Fruit fly (Drosophila melanogaster) whole organism, embryonic: ENCODE results near the gene CG11882.

ENCODE experiments used
- Ada2b ChIP-seq: fragments of 200-800 bp; sonication (Bioruptor generic); IDR thresholded peaks from 2 replicates; pipeline ENCODE4 v1.3.6; 2022; ENCODE audit warnings: missing biosample characterization, missing genetic modification characterization
- Asciz ChIP-seq: fragments of 200-800 bp; sonication (Bioruptor generic); optimal IDR thresholded peaks from 2 replicates; lab custom pipeline; 2017; ENCODE audit warnings: missing biosample characterization, mild to moderate bottlenecking, missing genetic modification characterization, missing genetic modification reagents
- CG10274 ChIP-seq: fragments of 200-800 bp; sonication (Bioruptor generic); optimal IDR thresholded peaks from 3 replicates; lab custom pipeline; 2017; ENCODE audit warnings: missing biosample characterization, mild to moderate bottlenecking, missing genetic modification characterization
- CG10462 ChIP-seq: fragments of 200-800 bp; sonication (Bioruptor generic); optimal IDR thresholded peaks from 2 replicates; lab custom pipeline; 2016; ENCODE audit warnings: missing biosample characterization, missing genetic modification characterization
- CG10959 ChIP-seq: fragments of 200-800 bp; sonication (Bioruptor generic); IDR thresholded peaks from 2 replicates; pipeline ENCODE4 v1.3.6; 2022; ENCODE audit warnings: missing biosample characterization, missing genetic modification characterization
- CG11085 ChIP-seq: fragments of 200-800 bp; sonication (Bioruptor generic); IDR thresholded peaks from 2 replicates; pipeline ENCODE4 v1.3.6; 2022; ENCODE audit warnings: missing biosample characterization, missing genetic modification characterization
- CG11696 ChIP-seq: fragments of 200-800 bp; sonication (Bioruptor generic); IDR thresholded peaks from 2 replicates; pipeline ENCODE4 v1.3.6; 2022; ENCODE audit warnings: missing biosample characterization, missing genetic modification characterization
- CG14441 ChIP-seq: fragments of 200-800 bp; sonication (Bioruptor generic); IDR thresholded peaks from 2 replicates; pipeline ENCODE4 v1.3.6; 2022; ENCODE audit warnings: missing biosample characterization, missing genetic modification characterization
- CG15696 ChIP-seq: fragments of 200-800 bp; sonication (Bioruptor generic); optimal IDR thresholded peaks from 2 replicates; lab custom pipeline; 2019; ENCODE audit warnings: missing biosample characterization, mild to moderate bottlenecking, missing genetic modification characterization, moderate library complexity
- CG1647 ChIP-seq: fragments of 200-800 bp; sonication (Bioruptor generic); optimal IDR thresholded peaks from 3 replicates; lab custom pipeline; 2016; ENCODE audit warnings: missing biosample characterization, missing genetic modification characterization
- CG2129 ChIP-seq: fragments of 200-800 bp; sonication (Bioruptor generic); IDR thresholded peaks from 2 replicates; pipeline ENCODE4 v1.3.6; 2022; ENCODE audit warnings: missing biosample characterization, missing genetic modification characterization; ENCODE audit not compliant: partially characterized antibody
- CG2712 ChIP-seq: fragments of 200-800 bp; optimal IDR thresholded peaks from 3 replicates; lab custom pipeline; 2019; ENCODE audit warnings: missing biosample characterization, mild to moderate bottlenecking, missing genetic modification characterization, moderate library complexity
- CG31441 ChIP-seq: fragments of 200-800 bp; sonication (Bioruptor generic); IDR thresholded peaks from 2 replicates; pipeline ENCODE4 v1.3.6; 2022; ENCODE audit warnings: missing biosample characterization, missing genetic modification characterization
- CG32767 ChIP-seq: fragments of 200-800 bp; sonication (Bioruptor generic); IDR thresholded peaks from 2 replicates; pipeline ENCODE4 v1.3.6; 2022; ENCODE audit warnings: missing biosample characterization, missing genetic modification characterization
- CG6854 ChIP-seq: fragments of 200-800 bp; sonication (Bioruptor generic); optimal IDR thresholded peaks from 3 replicates; lab custom pipeline; 2017; ENCODE audit warnings: missing biosample characterization, mild to moderate bottlenecking, missing genetic modification characterization
- CG7357 ChIP-seq: fragments of 200-800 bp; sonication (Bioruptor generic); IDR thresholded peaks from 3 replicates; pipeline ENCODE4 v1.3.6; 2022; ENCODE audit warnings: missing biosample characterization, missing genetic modification characterization
- CG8388 ChIP-seq: fragments of 200-800 bp; sonication (Bioruptor generic); optimal IDR thresholded peaks from 2 replicates; lab custom pipeline; 2019; ENCODE audit warnings: missing biosample characterization, mild to moderate bottlenecking, missing genetic modification characterization, moderate library complexity
- CG9609 ChIP-seq: fragments of 200-800 bp; sonication (Bioruptor generic); optimal IDR thresholded peaks from 3 replicates; lab custom pipeline; 2016; ENCODE audit warnings: missing biosample characterization, missing genetic modification characterization
- CG9932 ChIP-seq: fragments of 200-800 bp; sonication (Bioruptor generic); IDR thresholded peaks from 2 replicates; pipeline ENCODE4 v1.3.6; 2022; ENCODE audit warnings: missing biosample characterization, missing genetic modification characterization
- Dek ChIP-seq: fragments of 200-800 bp; sonication (Bioruptor generic); optimal IDR thresholded peaks from 3 replicates; lab custom pipeline; 2019; ENCODE audit warnings: missing biosample characterization, mild to moderate bottlenecking, missing genetic modification characterization, moderate library complexity
- Eip74EF ChIP-seq, 2 experiments: fragments of 200-800 bp in 1 of 2; fragments of >200 bp in 1 of 2; sonication (Bioruptor generic) in 1 of 2; optimal IDR thresholded peaks; 2 replicates each; lab custom pipeline; 2017 to 2019; ENCODE audit warnings: missing biosample characterization in 2 of 2, missing genetic modification characterization in 2 of 2, mild to moderate bottlenecking in 1 of 2, moderate library complexity in 1 of 2
- HmgZ ChIP-seq: fragments of 200-800 bp; sonication (Bioruptor generic); optimal IDR thresholded peaks from 2 replicates; lab custom pipeline; 2018; ENCODE audit warnings: missing biosample characterization, mild to moderate bottlenecking, missing genetic modification characterization
- Hmx ChIP-seq: fragments of 200-800 bp; sonication (Bioruptor generic); optimal IDR thresholded peaks from 2 replicates; lab custom pipeline; 2016; ENCODE audit warnings: missing biosample characterization, missing genetic modification characterization
- MTF-1 ChIP-seq: fragments of 200-800 bp; sonication (Bioruptor generic); optimal IDR thresholded peaks from 2 replicates; lab custom pipeline; 2018; ENCODE audit warnings: missing biosample characterization, mild to moderate bottlenecking, missing genetic modification characterization, borderline replicate concordance
- Nf-YC ChIP-seq: fragments of 200-800 bp; optimal IDR thresholded peaks from 3 replicates; lab custom pipeline; 2019; ENCODE audit warnings: missing biosample characterization, mild to moderate bottlenecking, missing genetic modification characterization, moderate library complexity
- Opbp ChIP-seq: fragments of 200-800 bp; sonication (Bioruptor generic); IDR thresholded peaks from 3 replicates; pipeline ENCODE4 v1.3.6; 2022; ENCODE audit warnings: missing biosample characterization, missing genetic modification characterization; ENCODE audit not compliant: partially characterized antibody
- Xrp1 ChIP-seq: fragments of 200-800 bp; sonication (Bioruptor generic); IDR thresholded peaks from 2 replicates; pipeline ENCODE4 v1.3.6; 2022; ENCODE audit warnings: missing biosample characterization, missing genetic modification characterization
- aop ChIP-seq: fragments of 200-800 bp; sonication (Bioruptor generic); IDR thresholded peaks from 2 replicates; pipeline ENCODE4 v1.3.6; 2022; ENCODE audit warnings: missing biosample characterization, missing genetic modification characterization
- az2 ChIP-seq: fragments of 200-800 bp; sonication (Bioruptor generic); optimal IDR thresholded peaks from 3 replicates; lab custom pipeline; 2016; ENCODE audit warnings: missing biosample characterization, missing genetic modification characterization
- btn ChIP-seq: fragments of 200-800 bp; sonication (Bioruptor generic); optimal IDR thresholded peaks from 2 replicates; lab custom pipeline; 2016; ENCODE audit warnings: missing biosample characterization, missing genetic modification characterization
- caup ChIP-seq: fragments of 200-800 bp; sonication (Bioruptor generic); optimal IDR thresholded peaks from 3 replicates; lab custom pipeline; 2017; ENCODE audit warnings: missing biosample characterization, mild to moderate bottlenecking, missing genetic modification characterization, moderate library complexity; ENCODE audit not compliant: severe bottlenecking
- grau ChIP-seq: fragments of 200-800 bp; optimal IDR thresholded peaks from 3 replicates; lab custom pipeline; 2019; ENCODE audit warnings: missing biosample characterization, mild to moderate bottlenecking, missing genetic modification characterization, moderate library complexity
- hbn ChIP-seq: fragments of 200-800 bp; sonication (Bioruptor generic); IDR thresholded peaks from 2 replicates; pipeline ENCODE4 v1.3.6; 2022; ENCODE audit warnings: missing biosample characterization, missing genetic modification characterization; ENCODE audit not compliant: partially characterized antibody
- insv ChIP-seq, 2 experiments: fragments of 200-800 bp; sonication (Bioruptor generic); optimal IDR thresholded peaks; 3 replicates each; lab custom pipeline; 2016 to 2018; ENCODE audit warnings: missing biosample characterization in 2 of 2, missing genetic modification characterization in 2 of 2
- lov ChIP-seq, 2 experiments: fragments of 200-800 bp in 1 of 2; fragments of >200 bp in 1 of 2; sonication (Bioruptor generic) in 1 of 2; IDR thresholded peaks in 1 of 2; optimal IDR thresholded peaks in 1 of 2; 2 replicates in 1 of 2; 3 replicates in 1 of 2; pipeline versions ENCODE4 v1.3.6 to Lab custom; 2017 to 2022; ENCODE audit warnings: missing biosample characterization in 1 of 2, missing genetic modification characterization in 1 of 2
- nerfin-2 ChIP-seq: fragments of 200-800 bp; sonication (Bioruptor generic); IDR thresholded peaks from 2 replicates; pipeline ENCODE4 v1.3.6; 2022; ENCODE audit warnings: missing biosample characterization, missing genetic modification characterization; ENCODE audit not compliant: partially characterized antibody
- otp ChIP-seq: fragments of 200-800 bp; sonication (Bioruptor generic); IDR thresholded peaks from 3 replicates; pipeline ENCODE4, ENCODE4 v1.3.6; 2022; ENCODE audit warnings: missing biosample characterization, missing genetic modification characterization
- ranshi ChIP-seq: fragments of 200-800 bp; sonication (Bioruptor generic); IDR thresholded peaks from 2 replicates; pipeline ENCODE4 v1.3.6; 2022; ENCODE audit warnings: missing biosample characterization, missing genetic modification characterization
- run ChIP-seq: fragments of 200-800 bp; sonication (Bioruptor generic); optimal IDR thresholded peaks from 3 replicates; lab custom pipeline; 2018; ENCODE audit warnings: missing biosample characterization, mild to moderate bottlenecking, missing genetic modification characterization
- scrt ChIP-seq: fragments of 200-800 bp; sonication (Bioruptor generic); optimal IDR thresholded peaks from 2 replicates; lab custom pipeline; 2018; ENCODE audit warnings: missing biosample characterization, mild to moderate bottlenecking, missing genetic modification characterization, moderate library complexity
- sens ChIP-seq: fragments of 200-800 bp; sonication (Bioruptor generic); peaks from one replicate; lab custom pipeline; 2016; ENCODE audit warnings: missing biosample characterization, missing genetic modification characterization
- sqz ChIP-seq: fragments of 200-800 bp; sonication (Bioruptor generic); optimal IDR thresholded peaks from 3 replicates; lab custom pipeline; 2018; ENCODE audit warnings: missing biosample characterization, mild to moderate bottlenecking, missing genetic modification characterization
- sug ChIP-seq: fragments of 200-800 bp; optimal IDR thresholded peaks from 2 replicates; lab custom pipeline; 2019; ENCODE audit warnings: missing biosample characterization, mild to moderate bottlenecking, missing genetic modification characterization, moderate library complexity
- trh ChIP-seq: fragments of 200-800 bp; sonication (Bioruptor generic); optimal IDR thresholded peaks from 2 replicates; lab custom pipeline; 2016; ENCODE audit warnings: missing biosample characterization, missing genetic modification characterization
- tup ChIP-seq: fragments of 200-800 bp; sonication (Bioruptor generic); optimal IDR thresholded peaks from 2 replicates; lab custom pipeline; 2016; ENCODE audit warnings: missing biosample characterization, mild to moderate bottlenecking, missing genetic modification characterization, moderate library complexity
- usp ChIP-seq: fragments of >200 bp; optimal IDR thresholded peaks from 2 replicates; lab custom pipeline; 2017; ENCODE audit warnings: missing biosample characterization, missing genetic modification characterization
- zen2 ChIP-seq: fragments of 200-800 bp; sonication (Bioruptor generic); IDR thresholded peaks from 3 replicates; pipeline ENCODE4 v1.3.6; 2022; ENCODE audit warnings: missing biosample characterization, missing genetic modification characterization; ENCODE audit not compliant: partially characterized antibody

CG11882 gene

DNA sequence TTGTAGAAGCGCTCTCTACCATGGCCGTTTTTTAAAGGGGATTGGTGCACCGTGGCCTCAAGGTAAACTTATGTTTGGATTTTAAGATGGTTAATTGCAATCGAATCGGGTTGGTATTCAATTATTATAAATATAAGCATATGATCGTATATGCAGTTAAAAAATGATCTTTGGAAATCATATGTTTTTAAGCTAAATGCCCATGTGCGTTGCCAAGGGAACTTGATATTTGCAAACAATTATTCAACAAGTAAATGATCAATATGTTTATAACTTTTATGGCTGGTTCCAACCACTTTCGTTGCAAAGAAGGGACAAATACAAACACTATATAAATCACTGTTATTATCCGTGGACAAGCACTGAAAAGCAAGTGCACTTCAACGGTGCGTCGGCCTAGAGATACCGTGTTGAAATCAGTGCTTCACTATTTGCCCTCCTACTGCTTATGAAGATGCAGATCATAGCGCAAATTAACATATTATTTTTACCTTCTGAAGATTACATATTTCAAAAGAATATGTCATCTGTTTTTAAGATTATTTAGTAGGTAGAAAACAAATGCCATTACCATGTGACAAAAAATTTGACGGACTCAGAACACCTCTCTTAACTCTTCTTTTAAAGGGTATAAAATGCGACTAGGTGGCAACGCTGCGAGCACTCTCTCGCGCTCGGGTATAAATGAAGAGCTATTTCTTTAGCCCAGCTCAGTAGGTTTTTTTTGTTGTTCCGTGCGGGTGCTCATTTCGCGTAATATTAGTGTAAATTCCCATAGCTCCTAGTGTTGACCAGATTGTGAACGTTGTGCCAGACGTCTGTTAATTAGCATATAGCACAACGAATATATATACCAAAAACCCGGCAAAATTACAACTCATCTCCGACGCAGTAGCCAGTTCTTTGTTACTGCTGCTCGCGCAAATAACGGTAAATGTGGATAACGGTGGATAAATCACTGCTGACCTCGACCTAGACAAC is 9.7 kb upstream of the CG11882 start, which contains the start of gene rdog (continued):
- TF ChIP-seq Opbp (GFP tag; lab: Robert Waterston, UW) (0 out of 3 replicates have a peak, but pooled peaks have one; percentile 46), otp (GFP tag; lab: Robert Waterston, UW) (peak; percentile 38; the same call in 1 of the 3 replicates), trh (GFP tag; lab: Kevin White, UChicago) (no peak), HmgZ (tag; lab: Kevin White, UChicago) (peak; percentile 81), sens (peak; percentile 98), Xrp1 (no peak), Eip74EF (GFP tag; optimal IDR thresholded peaks at IDR 0.05; lab: Kevin White, UChicago) (no peak), nerfin-2 (GFP tag; lab: Robert Waterston, UW) (no peak), CG31441 (peak; percentile 52), CG9932 (GFP tag; lab: Robert Waterston, UW) (peak; percentile 56), CG15696 (tag; lab: Kevin White, UChicago) (peak; percentile 77), Dek (tag; lab: Kevin White, UChicago) (peak; percentile 65), CG10462 (GFP tag; lab: Kevin White, UChicago) (peak; percentile 75), run (tag; lab: Kevin White, UChicago) (peak; percentile 39), CG2129 (GFP tag; lab: Robert Waterston, UW) (no peak), Hmx (GFP tag; lab: Kevin White, UChicago) (peak; percentile 80), CG9609 (peak; percentile 75), ranshi (0 out of 2 replicates have a peak, but pooled peaks have one; percentile 47), CG11696 (GFP tag; lab: Robert Waterston, UW) (no peak), Ada2b (peak; percentile 49), btn (GFP tag; lab: Kevin White, UChicago) (peak; percentile 62), CG8388 (GFP tag; lab: Kevin White, UChicago) (peak; percentile 73), lov (optimal IDR thresholded peaks at IDR 0.05; lab: Kevin White, UChicago) (no peak), lov (GFP tag; IDR thresholded peaks at IDR 0.05; lab: Robert Waterston, UW) (no peak), grau (tag; lab: Kevin White, UChicago) (peak; percentile 83), scrt (GFP tag; lab: Kevin White, UChicago) (peak; percentile 73), sug (tag; lab: Kevin White, UChicago) (peak; percentile 77), caup (peak; percentile 75), sqz (peak; percentile 38), aop (GFP tag; lab: Robert Waterston, UW) (peak; percentile 39; the same call in 1 of the 2 replicates), CG14441 (peak; percentile 55), az2 (GFP tag; lab: Kevin White, UChicago) (peak; percentile 88), usp (GFP tag; lab: Kevin White, UChicago) (no peak), Asciz (GFP tag; lab: Kevin White, UChicago) (peak; percentile 59), MTF-1 (GFP tag; lab: Kevin White, UChicago) (no peak), Nf-YC (peak; percentile 71), tup (GFP tag; lab: Kevin White, UChicago) (peak; percentile 4), hbn (GFP tag; lab: Robert Waterston, UW) (no peak), CG10274 (peak; percentile 46), CG11085 (GFP tag; lab: Robert Waterston, UW) (no peak), CG7357 (GFP tag; lab: Robert Waterston, UW) (peak; percentile 56; the same call in 2 of the 3 replicates), insv (GFP tag; optimal IDR thresholded peaks at IDR 0.05; lab: Kevin White, UChicago) (peak; percentile 33 to 40), CG32767 (peak; percentile 65; the same call in 1 of the 2 replicates), CG6854 (GFP tag; lab: Kevin White, UChicago) (peak; percentile 72), CG1647 (peak; percentile 47), CG10959 (GFP tag; lab: Robert Waterston, UW) (no peak), CG2712 (tag; lab: Kevin White, UChicago) (no peak), zen2 (no peak)
